Worm (Caenorhabditis elegans): ENCODE data around the gene grl-27.

DNA sequence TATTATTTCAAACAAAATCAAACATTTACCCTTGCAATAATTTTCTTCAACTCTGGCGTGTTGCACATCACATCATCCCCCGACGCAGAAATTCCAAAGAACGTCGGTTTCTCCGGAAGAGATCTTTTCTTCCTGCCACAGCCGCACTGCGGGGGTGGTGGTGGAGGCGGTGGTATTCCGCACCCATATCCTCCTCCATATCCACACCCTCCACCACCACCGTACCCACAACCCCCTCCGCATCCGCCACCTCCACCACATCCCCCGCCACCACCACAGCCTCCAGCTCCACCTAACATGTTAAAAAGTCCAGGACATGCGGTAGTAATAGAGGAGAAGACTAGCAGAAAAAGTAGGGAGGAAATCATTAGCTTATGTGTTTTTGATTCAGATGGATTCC is 20.8 kb downstream of the grl-27 start, which contains the start of gene grl-29:
- TF ChIP-seq him-1 (tag; optimal IDR thresholded peaks at IDR 0.05), result no peak
- no peak for TF ChIP-seq dao-5 (tag; optimal IDR thresholded peaks at IDR 0.05)
